Fruit fly (Drosophila melanogaster): ENCODE data around the gene COX6AL2.

COX6AL2 gene

dm6 chr3L:18872440-18872839 is 41.5 kb downstream of the COX6AL2 start, which contains the start of the genes Rad9 and Uggt:
TSS of gene Rad9 (minus strand) at chr3L:18872553.
TSS of gene Uggt (plus strand) at chr3L:18872747.
- TF ChIP-seq ttk (optimal IDR thresholded peaks at IDR 0.05): no peak
- no peak for TF ChIP-seq h (optimal IDR thresholded peaks at IDR 0.05)
- TF ChIP-seq Myc (optimal IDR thresholded peaks at IDR 0.05): no peak
- TF ChIP-seq insv (optimal IDR thresholded peaks at IDR 0.05): no peak
- TF ChIP-seq psq (optimal IDR thresholded peaks at IDR 0.05): no peak

- TF ChIP-seq Sin3A (optimal IDR thresholded peaks at IDR 0.05) (no peak), insv (optimal IDR thresholded peaks at IDR 0.05) (no peak), ttk (optimal IDR thresholded peaks at IDR 0.05) (no peak), h (optimal IDR thresholded peaks at IDR 0.05) (no peak), psq (optimal IDR thresholded peaks at IDR 0.05) (no peak), Myc (optimal IDR thresholded peaks at IDR 0.05) (no peak)
These were observed 43.9 kb downstream of the COX6AL2 start, which contains the start of gene Blos3 for dm6 chr3L:18870027-18870426. TSS of gene Blos3 (plus strand) at chr3L:18870224.

dm6 chr3L:18869035-18869826 is 44.7 kb downstream of the COX6AL2 start, which contains the start of gene Grx1:
TSS of gene Grx1 (plus strand) at chr3L:18869230.
- TF ChIP-seq psq (optimal IDR thresholded peaks at IDR 0.05) (no peak), ttk (optimal IDR thresholded peaks at IDR 0.05) (no peak), insv (optimal IDR thresholded peaks at IDR 0.05) (no peak), Sin3A (optimal IDR thresholded peaks at IDR 0.05) (no peak), h (optimal IDR thresholded peaks at IDR 0.05) (no peak), Myc (optimal IDR thresholded peaks at IDR 0.05) (no peak)

- TF ChIP-seq h (optimal IDR thresholded peaks at IDR 0.05) (no peak), psq (optimal IDR thresholded peaks at IDR 0.05) (no peak), insv (optimal IDR thresholded peaks at IDR 0.05) (no peak), Myc (optimal IDR thresholded peaks at IDR 0.05) (no peak), Sin3A (optimal IDR thresholded peaks at IDR 0.05) (no peak), ttk (optimal IDR thresholded peaks at IDR 0.05) (no peak)
These were observed 46.4 kb downstream of the COX6AL2 start, which contains the start of gene Dysb for dm6 chr3L:18867521-18867920. TSS of gene Dysb (plus strand) at chr3L:18867771.

- TF ChIP-seq ttk (optimal IDR thresholded peaks at IDR 0.05): no peak
- no peak for TF ChIP-seq h (optimal IDR thresholded peaks at IDR 0.05)
- no peak for TF ChIP-seq Sin3A (optimal IDR thresholded peaks at IDR 0.05)
- no peak for TF ChIP-seq Myc (optimal IDR thresholded peaks at IDR 0.05)
- TF ChIP-seq psq (optimal IDR thresholded peaks at IDR 0.05): no peak
- no peak for TF ChIP-seq insv (optimal IDR thresholded peaks at IDR 0.05)
These were observed 48.2 kb downstream of the COX6AL2 start, which contains the start of gene CG14074 for dm6 chr3L:18865447-18866367. TSS of gene CG14074 (plus strand) at chr3L:18866225.

- no peak for TF ChIP-seq Myc (optimal IDR thresholded peaks at IDR 0.05)
- TF ChIP-seq Sin3A (optimal IDR thresholded peaks at IDR 0.05): no peak
- TF ChIP-seq h (optimal IDR thresholded peaks at IDR 0.05): no peak
- no peak for TF ChIP-seq psq (optimal IDR thresholded peaks at IDR 0.05)
- TF ChIP-seq ttk (optimal IDR thresholded peaks at IDR 0.05): no peak
- no peak for TF ChIP-seq insv (optimal IDR thresholded peaks at IDR 0.05)
These were observed 50.6 kb downstream of the COX6AL2 start, which contains the start of gene CG6865 for dm6 chr3L:18863327-18863726. TSS of gene CG6865 (plus strand) at chr3L:18863647.

dm6 chr3L:18861893-18862292 is 52.1 kb downstream of the COX6AL2 start:
- TF ChIP-seq Sin3A (optimal IDR thresholded peaks at IDR 0.05): no peak
- no peak for TF ChIP-seq ttk (optimal IDR thresholded peaks at IDR 0.05)
- no peak for TF ChIP-seq insv (optimal IDR thresholded peaks at IDR 0.05)
- no peak for TF ChIP-seq h (optimal IDR thresholded peaks at IDR 0.05)
- no peak for TF ChIP-seq psq (optimal IDR thresholded peaks at IDR 0.05)
- TF ChIP-seq Myc (optimal IDR thresholded peaks at IDR 0.05): no peak

- no peak for TF ChIP-seq psq (optimal IDR thresholded peaks at IDR 0.05)
- no peak for TF ChIP-seq Sin3A (optimal IDR thresholded peaks at IDR 0.05)
- no peak for TF ChIP-seq h (optimal IDR thresholded peaks at IDR 0.05)
- TF ChIP-seq insv (optimal IDR thresholded peaks at IDR 0.05): no peak
- TF ChIP-seq ttk (optimal IDR thresholded peaks at IDR 0.05): no peak
- TF ChIP-seq Myc (optimal IDR thresholded peaks at IDR 0.05): no peak
These were observed 53.5 kb downstream of the COX6AL2 start for dm6 chr3L:18860467-18860866.
